Fruit fly (Drosophila melanogaster): ENCODE data around the gene Scgdelta.
A peak's percentile ranks its signal among the peaks of the same experiment; 100 is the strongest.

Scgdelta gene

dm6 chrX:1773532-1774346, 19.9 kb upstream of the Scgdelta start, which contains the start of the genes prage and Adar (continued):
- TF ChIP-seq CG9215 (GFP tag; IDR thresholded peaks at IDR 0.05), result no peak
- peak; percentile 51 for TF ChIP-seq tna (GFP tag; IDR thresholded peaks at IDR 0.05; ENCODE audit: partially characterized antibody)
- no peak for TF ChIP-seq Mrtf (GFP tag; IDR thresholded peaks at IDR 0.05)
- no peak for TF ChIP-seq Dfd (GFP tag; optimal IDR thresholded peaks at IDR 0.05)
- peak; percentile 27 for TF ChIP-seq YL-1 (GFP tag; optimal IDR thresholded peaks at IDR 0.05)
- no peak for TF ChIP-seq Fer2 (tag; optimal IDR thresholded peaks at IDR 0.05)
- TF ChIP-seq CoRest (tag; optimal IDR thresholded peaks at IDR 0.05), result no peak
- no peak for TF ChIP-seq CG14050 (GFP tag; IDR thresholded peaks at IDR 0.05)
- no peak for TF ChIP-seq dysf (GFP tag; IDR thresholded peaks at IDR 0.05)
- no peak for TF ChIP-seq CG6254 (GFP tag; optimal IDR thresholded peaks at IDR 0.05)
- peak; percentile 32 for TF ChIP-seq mam (GFP tag; optimal IDR thresholded peaks at IDR 0.05)
- TF ChIP-seq dm (GFP tag; optimal IDR thresholded peaks at IDR 0.05), result no peak
- TF ChIP-seq aop (GFP tag; IDR thresholded peaks at IDR 0.05), result no peak
- no peak for TF ChIP-seq org-1 (GFP tag; optimal IDR thresholded peaks at IDR 0.05)
- no peak; the same call in 1 of the 2 replicates for TF ChIP-seq MBD-R2 (GFP tag; IDR thresholded peaks at IDR 0.05)
- no peak for TF ChIP-seq Drgx (GFP tag; IDR thresholded peaks at IDR 0.05)
- TF ChIP-seq Fer3 (tag; optimal IDR thresholded peaks at IDR 0.05), result no peak
- peak; percentile 47 for TF ChIP-seq CG4617 (GFP tag; optimal IDR thresholded peaks at IDR 0.05; ENCODE audit: borderline replicate concordance)
- no peak; the same call in 1 of the 2 replicates for TF ChIP-seq CG32532 (GFP tag; IDR thresholded peaks at IDR 0.05)
- TF ChIP-seq Hr3 (GFP tag; optimal IDR thresholded peaks at IDR 0.05), result no peak
- TF ChIP-seq tap (tag; optimal IDR thresholded peaks at IDR 0.05), result no peak
- peak; percentile 74 for TF ChIP-seq Dll (GFP tag; IDR thresholded peaks at IDR 0.05; ENCODE audit: partially characterized antibody)
- TF ChIP-seq lilli (GFP tag; optimal IDR thresholded peaks at IDR 0.05), result no peak
- TF ChIP-seq sens (GFP tag), result peak; percentile 81
- TF ChIP-seq dpn (GFP tag; optimal IDR thresholded peaks at IDR 0.05), result no peak
- TF ChIP-seq CG11696 (GFP tag; IDR thresholded peaks at IDR 0.05), result no peak
- TF ChIP-seq scrt (GFP tag; optimal IDR thresholded peaks at IDR 0.05), result no peak
- TF ChIP-seq CG10321 (GFP tag; IDR thresholded peaks at IDR 0.05), result no peak
- peak; percentile 67 for TF ChIP-seq CG8478 (optimal IDR thresholded peaks at IDR 0.05)
- TF ChIP-seq hbn (GFP tag; IDR thresholded peaks at IDR 0.05; ENCODE audit: partially characterized antibody), result peak; percentile 73
- no peak for TF ChIP-seq Elba2 (GFP tag; optimal IDR thresholded peaks at IDR 0.05)
- TF ChIP-seq vvl (GFP tag; IDR thresholded peaks at IDR 0.05), result no peak
- no peak for TF ChIP-seq CG33557 (GFP tag; optimal IDR thresholded peaks at IDR 0.05)
- TF ChIP-seq nerfin-1 (tag; optimal IDR thresholded peaks at IDR 0.05), result peak; percentile 48
- TF ChIP-seq CG3065 (GFP tag; optimal IDR thresholded peaks at IDR 0.05), result no peak
- TF ChIP-seq Nf-YB (GFP tag; optimal IDR thresholded peaks at IDR 0.05), result no peak
- TF ChIP-seq pros (GFP tag; optimal IDR thresholded peaks at IDR 0.05), result no peak
- TF ChIP-seq Camta (GFP tag; optimal IDR thresholded peaks at IDR 0.05), result peak; percentile 21
- no peak for TF ChIP-seq CG14965 (GFP tag; optimal IDR thresholded peaks at IDR 0.05; ENCODE audit: borderline replicate concordance)
- no peak for TF ChIP-seq CG5245 (GFP tag; optimal IDR thresholded peaks at IDR 0.05)
- TF ChIP-seq CG15514 (GFP tag; optimal IDR thresholded peaks at IDR 0.05), result peak; percentile 32
- no peak for TF ChIP-seq disco-r (GFP tag; optimal IDR thresholded peaks at IDR 0.05)
- TF ChIP-seq CG34422 (GFP tag; IDR thresholded peaks at IDR 0.05), result no peak
- TF ChIP-seq CG4820 (GFP tag; optimal IDR thresholded peaks at IDR 0.05), result no peak
- no peak for TF ChIP-seq crol (GFP tag; IDR thresholded peaks at IDR 0.05)
- no peak for TF ChIP-seq ATbp (GFP tag; optimal IDR thresholded peaks at IDR 0.05)
- TF ChIP-seq fru (optimal IDR thresholded peaks at IDR 0.05), result no peak
- TF ChIP-seq salm (tag; optimal IDR thresholded peaks at IDR 0.05), result no peak
- TF ChIP-seq nerfin-2 (GFP tag; IDR thresholded peaks at IDR 0.05; ENCODE audit: partially characterized antibody), result peak; percentile 67
- peak; percentile 76 for TF ChIP-seq CG13287 (GFP tag; IDR thresholded peaks at IDR 0.05; ENCODE audit: partially characterized antibody)

Data from whole organism, embryonic.